Fruit fly (Drosophila melanogaster): ENCODE data around the gene CG31606.
A peak's percentile ranks its signal among the peaks of the same experiment; 100 is the strongest.

Gene CG31606

dm6 chr2L:8156682-8157081, 9.3 kb downstream of the CG31606 start (continued):
- TF ChIP-seq Antp (GFP tag; optimal IDR thresholded peaks at IDR 0.05) (peak; percentile 59), kni (GFP tag; optimal IDR thresholded peaks at IDR 0.05) (peak; percentile 10), MBD-R2 (GFP tag; IDR thresholded peaks at IDR 0.05) (peak; percentile 90), Mad (GFP tag; optimal IDR thresholded peaks at IDR 0.05) (peak; percentile 71), sna (GFP tag; IDR thresholded peaks at IDR 0.05; ENCODE audit: partially characterized antibody) (peak; percentile 59; the same call in 1 of the 2 replicates), CG8944 (GFP tag; optimal IDR thresholded peaks at IDR 0.05) (peak; percentile 66), Mes4 (GFP tag; optimal IDR thresholded peaks at IDR 0.05) (peak; percentile 34), B-H1 (GFP tag; IDR thresholded peaks at IDR 0.05) (peak; percentile 60; the same call in 1 of the 3 replicates), CG34376 (GFP tag; optimal IDR thresholded peaks at IDR 0.05) (no peak), Drgx (GFP tag; IDR thresholded peaks at IDR 0.05) (peak; percentile 70), CG14667 (GFP tag; IDR thresholded peaks at IDR 0.05) (peak; percentile 58), CG17328 (GFP tag; IDR thresholded peaks at IDR 0.05) (peak; percentile 69), Mrtf (GFP tag; IDR thresholded peaks at IDR 0.05) (no peak), onecut (GFP tag; IDR thresholded peaks at IDR 0.05) (no peak), Ada2b (GFP tag; IDR thresholded peaks at IDR 0.05) (peak; percentile 51; the same call in 1 of the 2 replicates), gcm (GFP tag; optimal IDR thresholded peaks at IDR 0.05) (peak; percentile 30), Scr (GFP tag; IDR thresholded peaks at IDR 0.05; ENCODE audit: partially characterized antibody) (no peak), HLH3B (GFP tag; IDR thresholded peaks at IDR 0.05) (0 out of 2 replicates have a peak, but pooled peaks have one; percentile 9), CG8924 (tag; optimal IDR thresholded peaks at IDR 0.05) (peak; percentile 69), exex (tag; optimal IDR thresholded peaks at IDR 0.05) (peak; percentile 35), Oaz (GFP tag; IDR thresholded peaks at IDR 0.05) (no peak), CG16815 (GFP tag; optimal IDR thresholded peaks at IDR 0.05) (peak; percentile 37), CG4730 (GFP tag; IDR thresholded peaks at IDR 0.05) (peak; percentile 54; the same call in 1 of the 2 replicates), CG7372 (GFP tag; IDR thresholded peaks at IDR 0.05) (peak; percentile 67), chinmo (GFP tag; IDR thresholded peaks at IDR 0.05; ENCODE audit: partially characterized antibody) (no peak), CG9876 (GFP tag; optimal IDR thresholded peaks at IDR 0.05) (peak; percentile 41), hth (optimal IDR thresholded peaks at IDR 0.05) (no peak), yki (optimal IDR thresholded peaks at IDR 0.05) (no peak), ems (GFP tag; optimal IDR thresholded peaks at IDR 0.05) (peak; percentile 78), CG14965 (GFP tag; optimal IDR thresholded peaks at IDR 0.05; ENCODE audit: borderline replicate concordance) (peak; percentile 4), stwl (tag; optimal IDR thresholded peaks at IDR 0.05) (peak; percentile 77), H2.0 (GFP tag; IDR thresholded peaks at IDR 0.05) (peak; percentile 41; the same call in 1 of the 2 replicates), CG11398 (GFP tag; optimal IDR thresholded peaks at IDR 0.05) (no peak), CG15269 (tag; optimal IDR thresholded peaks at IDR 0.05) (peak; percentile 62), CG4820 (GFP tag; optimal IDR thresholded peaks at IDR 0.05) (peak; percentile 64), crc (GFP tag; optimal IDR thresholded peaks at IDR 0.05) (peak; percentile 60), HmgZ (tag; optimal IDR thresholded peaks at IDR 0.05) (peak; percentile 80), CG4424 (GFP tag; optimal IDR thresholded peaks at IDR 0.05) (peak; percentile 36), CG2116 (GFP tag; optimal IDR thresholded peaks at IDR 0.05) (peak; percentile 51), pros (GFP tag; optimal IDR thresholded peaks at IDR 0.05) (no peak), CG2120 (GFP tag; optimal IDR thresholded peaks at IDR 0.05) (peak; percentile 87), trem (tag; optimal IDR thresholded peaks at IDR 0.05) (peak; percentile 63), CG13775 (GFP tag; optimal IDR thresholded peaks at IDR 0.05) (peak; percentile 73), sqz (GFP tag; optimal IDR thresholded peaks at IDR 0.05) (peak; percentile 22), CG16863 (GFP tag; optimal IDR thresholded peaks at IDR 0.05) (peak; percentile 62), CG10431 (GFP tag; optimal IDR thresholded peaks at IDR 0.05) (no peak), Hr39 (optimal IDR thresholded peaks at IDR 0.05) (no peak), Atf3 (GFP tag; optimal IDR thresholded peaks at IDR 0.05) (peak; percentile 8), CG13123 (GFP tag; optimal IDR thresholded peaks at IDR 0.05) (peak; percentile 24), CG5180 (GFP tag; optimal IDR thresholded peaks at IDR 0.05) (no peak), CG31441 (GFP tag; IDR thresholded peaks at IDR 0.05) (peak; percentile 70), gem (tag; optimal IDR thresholded peaks at IDR 0.05) (peak; percentile 80)

Measured in whole organism, embryonic.